Fruit fly (Drosophila melanogaster): ENCODE results near the gene Aef1.

The Aef1 gene

dm6 chr3L:21455196-21455595 is 22.0 kb downstream of the Aef1 start:
- no peak for TF ChIP-seq EcR (GFP tag; optimal IDR thresholded peaks at IDR 0.05)
- no peak for TF ChIP-seq CG8159 (tag; optimal IDR thresholded peaks at IDR 0.05)
- TF ChIP-seq CG34367 (tag; optimal IDR thresholded peaks at IDR 0.05), result no peak
- TF ChIP-seq CG15710 (tag; optimal IDR thresholded peaks at IDR 0.05), result no peak
- no peak for TF ChIP-seq D1 (tag; optimal IDR thresholded peaks at IDR 0.05)
- no peak for TF ChIP-seq Pif1B (GFP tag; optimal IDR thresholded peaks at IDR 0.05)
- no peak for TF ChIP-seq CG32121 (GFP tag; IDR thresholded peaks at IDR 0.05)
- TF ChIP-seq CG4496 (GFP tag; IDR thresholded peaks at IDR 0.05), result no peak
- no peak for TF ChIP-seq fd96Ca (GFP tag; IDR thresholded peaks at IDR 0.05)
- TF ChIP-seq Snoo (tag; optimal IDR thresholded peaks at IDR 0.05), result no peak
- no peak for TF ChIP-seq Ets98B (GFP tag; IDR thresholded peaks at IDR 0.05)

DNA sequence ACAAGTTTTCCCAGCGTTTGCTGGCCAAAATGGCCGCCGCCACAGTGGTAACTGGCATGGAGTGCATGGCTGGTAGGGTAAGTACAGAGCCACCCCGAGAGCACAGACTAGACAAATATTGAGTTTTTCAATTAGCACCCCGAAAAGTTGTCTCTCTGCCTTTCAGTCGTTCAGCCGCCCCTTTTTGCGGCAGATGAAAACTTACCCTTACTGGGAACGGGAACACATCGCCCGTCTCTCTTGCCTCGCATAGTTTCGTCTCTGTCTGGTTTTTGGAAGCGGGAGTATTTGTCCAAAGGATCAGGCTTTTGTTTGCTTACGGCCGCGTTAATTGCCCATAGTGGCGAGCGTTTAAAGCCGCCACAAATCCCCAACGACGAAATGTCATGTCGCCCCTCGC is 25.5 kb downstream of the Aef1 start:
- TF ChIP-seq Pif1A (GFP tag; optimal IDR thresholded peaks at IDR 0.05) (no peak), CG9948 (tag; optimal IDR thresholded peaks at IDR 0.05) (no peak), fd96Ca (GFP tag; IDR thresholded peaks at IDR 0.05) (no peak), CG32121 (GFP tag; IDR thresholded peaks at IDR 0.05) (no peak), CG17806 (tag; optimal IDR thresholded peaks at IDR 0.05) (no peak), CG10348 (GFP tag; IDR thresholded peaks at IDR 0.05) (no peak), D1 (tag; optimal IDR thresholded peaks at IDR 0.05) (no peak), CG4496 (GFP tag; IDR thresholded peaks at IDR 0.05) (no peak), CG8159 (tag; optimal IDR thresholded peaks at IDR 0.05) (no peak), CG14655 (GFP tag; optimal IDR thresholded peaks at IDR 0.05) (no peak), Pif1B (GFP tag; optimal IDR thresholded peaks at IDR 0.05) (no peak), Ets98B (GFP tag; IDR thresholded peaks at IDR 0.05) (no peak), rn (GFP tag; IDR thresholded peaks at IDR 0.05) (no peak), CG34367 (tag; optimal IDR thresholded peaks at IDR 0.05) (no peak), EcR (GFP tag; optimal IDR thresholded peaks at IDR 0.05) (no peak)

DNA sequence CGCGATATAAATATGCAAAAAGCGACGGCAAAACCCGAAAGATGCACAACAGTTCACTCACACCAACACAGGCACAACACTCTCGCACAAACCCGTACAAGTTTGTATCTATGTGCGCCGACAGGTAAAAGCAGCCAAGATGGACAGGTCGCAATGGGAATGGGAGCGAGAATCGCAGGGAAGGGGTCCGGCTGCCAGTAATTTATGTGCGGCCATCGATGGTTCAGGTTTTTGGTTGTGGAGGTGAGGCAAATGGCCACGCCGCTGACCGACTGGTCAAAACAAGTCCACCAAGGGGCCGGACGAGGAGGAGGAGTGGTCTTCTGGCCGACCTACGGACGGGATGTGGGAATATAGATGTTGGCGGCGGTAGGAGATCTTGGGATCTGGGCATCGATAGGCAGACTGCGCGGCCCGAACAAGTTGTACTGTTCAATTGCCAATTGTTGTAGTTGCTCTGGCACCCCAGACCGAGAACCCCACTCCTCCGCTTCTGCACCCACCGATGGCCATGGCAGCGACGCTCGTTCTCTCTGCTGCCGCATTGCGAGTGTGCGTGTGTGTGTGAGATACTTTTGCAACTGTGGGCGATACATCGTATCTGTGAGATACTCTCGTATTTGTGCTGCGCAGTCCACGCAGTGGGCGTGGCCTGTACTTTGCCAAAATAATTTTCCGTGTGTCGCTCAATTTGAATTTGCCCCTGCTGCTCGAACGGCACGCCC is 27.1 kb downstream of the Aef1 start:
- TF ChIP-seq D1 (tag; optimal IDR thresholded peaks at IDR 0.05) (no peak), CG9948 (tag; optimal IDR thresholded peaks at IDR 0.05) (no peak), Ets98B (GFP tag; IDR thresholded peaks at IDR 0.05) (no peak), Pif1A (GFP tag; optimal IDR thresholded peaks at IDR 0.05) (no peak), CG17806 (tag; optimal IDR thresholded peaks at IDR 0.05) (no peak), fd96Ca (GFP tag; IDR thresholded peaks at IDR 0.05) (no peak), CG13204 (GFP tag; optimal IDR thresholded peaks at IDR 0.05) (no peak)

DNA sequence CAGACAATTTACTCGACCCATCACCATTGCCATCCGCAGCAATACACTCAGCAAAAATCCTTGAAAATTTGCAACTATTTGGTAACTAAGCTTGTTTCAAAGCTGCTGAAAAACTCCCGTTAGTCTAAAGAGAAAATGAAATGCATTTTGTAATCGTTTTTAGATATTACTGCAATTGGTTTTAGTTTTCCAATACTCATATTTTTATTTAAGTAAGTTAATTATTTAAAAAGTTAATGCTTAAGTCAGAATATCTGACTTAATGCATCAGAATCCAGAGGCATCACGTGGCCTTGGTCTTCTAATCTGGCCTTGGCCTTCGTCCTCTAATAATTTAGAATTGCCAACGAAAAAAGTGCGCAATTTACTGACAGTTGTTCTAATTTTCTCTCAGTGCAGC is 29.6 kb downstream of the Aef1 start:
- TF ChIP-seq CG14655 (GFP tag; optimal IDR thresholded peaks at IDR 0.05) (peak; percentile 15), CG34367 (tag; optimal IDR thresholded peaks at IDR 0.05) (no peak)

DNA sequence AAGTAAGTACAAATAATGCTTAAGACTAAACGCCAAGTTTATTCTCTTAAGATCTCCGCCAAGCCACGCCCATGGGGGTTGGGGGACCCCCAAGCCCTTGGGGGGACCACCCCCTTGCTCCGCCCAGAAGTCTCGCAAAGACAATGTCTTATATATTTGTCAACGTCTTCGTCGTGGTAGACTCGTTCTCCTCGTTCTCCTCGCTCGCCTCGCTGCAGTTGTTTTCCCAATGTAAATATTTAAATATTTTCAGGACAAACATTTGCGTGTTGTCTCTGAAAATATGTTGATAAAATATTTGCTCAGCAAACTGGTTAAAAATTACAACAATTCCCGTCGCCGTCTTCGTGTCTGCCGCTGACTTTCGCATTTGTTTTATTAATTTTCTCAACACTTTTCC is 31.0 kb downstream of the Aef1 start:
- no peak for TF ChIP-seq CG8301 (tag; optimal IDR thresholded peaks at IDR 0.05)
- TF ChIP-seq Pif1A (GFP tag; optimal IDR thresholded peaks at IDR 0.05), result peak; percentile 21
- peak; percentile 10 for TF ChIP-seq Pif1B (GFP tag; optimal IDR thresholded peaks at IDR 0.05)

DNA sequence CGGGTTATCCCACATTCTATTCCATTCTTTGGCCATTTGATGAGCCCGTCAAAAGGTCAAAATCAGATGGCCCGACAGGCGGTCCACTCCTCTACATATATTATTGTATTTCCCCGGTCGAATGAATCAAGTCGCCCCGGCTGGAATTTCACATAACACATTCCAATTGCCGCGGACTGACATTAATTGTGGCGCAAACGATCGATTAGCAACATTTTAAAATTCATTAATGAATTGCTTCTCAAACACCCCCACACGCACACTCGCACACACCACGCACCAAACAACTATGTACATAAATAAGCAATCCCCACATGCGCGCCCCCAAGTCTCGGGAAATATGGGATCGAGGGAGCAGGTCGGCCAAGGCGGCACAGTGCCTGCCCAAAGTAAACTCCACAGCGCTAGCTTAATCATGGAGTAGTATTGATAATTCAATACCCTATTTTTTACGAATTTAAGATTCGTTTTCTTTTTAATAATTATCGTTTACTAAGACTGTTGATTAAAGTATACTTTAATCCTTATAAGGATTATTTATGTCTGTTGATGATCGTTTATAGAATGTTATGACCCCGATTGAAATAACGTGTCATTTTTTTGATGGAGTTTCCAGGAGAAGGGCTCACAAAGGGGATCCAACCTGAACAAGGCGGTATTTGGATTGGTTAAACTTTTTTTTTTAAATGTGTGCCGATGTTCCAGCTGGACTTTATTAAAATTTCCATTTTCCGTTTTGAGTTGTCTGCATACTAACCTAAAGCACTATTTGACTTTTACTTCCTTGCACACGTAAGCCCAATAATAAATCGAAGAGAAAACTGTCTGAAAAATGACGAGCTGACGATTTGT is 32.3 kb downstream of the Aef1 start:
- TF ChIP-seq CG4496 (GFP tag; IDR thresholded peaks at IDR 0.05), result no peak
- TF ChIP-seq CG13204 (GFP tag; optimal IDR thresholded peaks at IDR 0.05), result no peak
- no peak for TF ChIP-seq gl (tag; optimal IDR thresholded peaks at IDR 0.05)
- TF ChIP-seq fd96Ca (GFP tag; IDR thresholded peaks at IDR 0.05), result no peak
- TF ChIP-seq EcR (GFP tag; optimal IDR thresholded peaks at IDR 0.05), result no peak
- TF ChIP-seq Pif1A (GFP tag; optimal IDR thresholded peaks at IDR 0.05), result no peak
- TF ChIP-seq CG15710 (tag; optimal IDR thresholded peaks at IDR 0.05), result no peak
- TF ChIP-seq D1 (tag; optimal IDR thresholded peaks at IDR 0.05), result no peak
- TF ChIP-seq CG9948 (tag; optimal IDR thresholded peaks at IDR 0.05), result no peak
- TF ChIP-seq CG8159 (tag; optimal IDR thresholded peaks at IDR 0.05), result no peak
- no peak for TF ChIP-seq CG32121 (GFP tag; IDR thresholded peaks at IDR 0.05)
- TF ChIP-seq CG10348 (GFP tag; IDR thresholded peaks at IDR 0.05), result no peak
- TF ChIP-seq rn (GFP tag; IDR thresholded peaks at IDR 0.05), result no peak
- no peak for TF ChIP-seq Snoo (tag; optimal IDR thresholded peaks at IDR 0.05)
- no peak for TF ChIP-seq CG34367 (tag; optimal IDR thresholded peaks at IDR 0.05)
- TF ChIP-seq CG17806 (tag; optimal IDR thresholded peaks at IDR 0.05), result no peak
- TF ChIP-seq Pif1B (GFP tag; optimal IDR thresholded peaks at IDR 0.05), result no peak
- no peak for TF ChIP-seq Ets98B (GFP tag; IDR thresholded peaks at IDR 0.05)
- TF ChIP-seq CG12605 (GFP tag; IDR thresholded peaks at IDR 0.05), result no peak

DNA sequence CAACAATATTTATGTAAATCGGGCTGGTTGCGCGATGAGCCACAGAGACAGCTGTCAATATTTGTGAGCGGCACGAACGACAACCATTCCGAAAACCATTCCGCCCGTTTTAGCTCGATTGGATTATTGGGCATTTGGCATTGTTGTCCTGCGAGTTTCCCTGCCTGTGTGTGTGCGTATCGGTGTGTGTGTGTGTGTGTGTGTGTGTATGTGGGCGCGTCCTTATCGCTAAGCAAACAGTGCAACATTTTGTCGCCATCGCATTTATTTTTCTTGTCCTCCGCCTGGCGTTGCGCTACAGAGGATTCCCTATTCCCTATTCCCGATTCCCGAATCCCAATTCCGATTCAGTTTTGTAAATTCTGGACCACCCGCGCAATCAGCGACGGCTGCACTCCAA is 38.7 kb downstream of the Aef1 start:
- TF ChIP-seq gl (tag; optimal IDR thresholded peaks at IDR 0.05) (no peak), Pif1A (GFP tag; optimal IDR thresholded peaks at IDR 0.05) (no peak), CG9948 (tag; optimal IDR thresholded peaks at IDR 0.05) (no peak), D1 (tag; optimal IDR thresholded peaks at IDR 0.05) (no peak), CG12605 (GFP tag; IDR thresholded peaks at IDR 0.05) (no peak), Ets98B (GFP tag; IDR thresholded peaks at IDR 0.05) (no peak), CG32121 (GFP tag; IDR thresholded peaks at IDR 0.05) (no peak), CG34367 (tag; optimal IDR thresholded peaks at IDR 0.05) (no peak), rn (GFP tag; IDR thresholded peaks at IDR 0.05) (no peak), Pif1B (GFP tag; optimal IDR thresholded peaks at IDR 0.05) (no peak), fd96Ca (GFP tag; IDR thresholded peaks at IDR 0.05) (no peak), CG10348 (GFP tag; IDR thresholded peaks at IDR 0.05) (no peak)
